Fruit fly (Drosophila melanogaster) whole organism, embryonic: Measurements from ENCODE around the gene Ntf-2.
A peak's percentile ranks its signal among the peaks of the same experiment; 100 is the strongest.

Experiments used
- Ada2b ChIP-seq: fragments of 200-800 bp; sonication (Bioruptor generic); IDR thresholded peaks from 2 replicates; pipeline ENCODE4 v1.3.6; 2022; ENCODE audit warnings: missing biosample characterization, missing genetic modification characterization
- Atf-2 ChIP-seq: fragments of 200-800 bp; sonication (Bioruptor generic); optimal IDR thresholded peaks from 2 replicates; lab custom pipeline; 2016; ENCODE audit warnings: missing biosample characterization, missing genetic modification characterization
- CG10462 ChIP-seq: fragments of 200-800 bp; sonication (Bioruptor generic); optimal IDR thresholded peaks from 2 replicates; lab custom pipeline; 2016; ENCODE audit warnings: missing biosample characterization, missing genetic modification characterization
- CG12155 ChIP-seq: fragments of 200-800 bp; sonication (Bioruptor generic); optimal IDR thresholded peaks from 3 replicates; lab custom pipeline; 2016; ENCODE audit warnings: missing biosample characterization, missing genetic modification characterization
- CG12391 ChIP-seq: fragments of 200-800 bp; sonication (Bioruptor generic); optimal IDR thresholded peaks from 3 replicates; lab custom pipeline; 2018; ENCODE audit warnings: missing biosample characterization, mild to moderate bottlenecking, missing genetic modification characterization, moderate library complexity
- CG15073 ChIP-seq: fragments of 200-800 bp; sonication (Bioruptor generic); optimal IDR thresholded peaks from 2 replicates; lab custom pipeline; 2016; ENCODE audit warnings: missing biosample characterization, missing genetic modification characterization
- CG1603 ChIP-seq: fragments of 200-800 bp; sonication (Bioruptor generic); optimal IDR thresholded peaks from 2 replicates; lab custom pipeline; 2019; ENCODE audit warnings: missing biosample characterization, mild to moderate bottlenecking, missing genetic modification characterization, moderate library complexity
- CG17328 ChIP-seq: fragments of 200-800 bp; sonication (Bioruptor generic); IDR thresholded peaks from 2 replicates; pipeline ENCODE4 v1.3.6; 2022; ENCODE audit warnings: missing biosample characterization, missing genetic modification characterization
- CG17359 ChIP-seq: fragments of 200-800 bp; sonication (Bioruptor generic); optimal IDR thresholded peaks from 3 replicates; lab custom pipeline; 2018; ENCODE audit warnings: missing biosample characterization, mild to moderate bottlenecking, missing genetic modification characterization, moderate library complexity
- CG17361 ChIP-seq: fragments of 200-800 bp; sonication (Bioruptor generic); IDR thresholded peaks from 3 replicates; pipeline ENCODE4 v1.3.6; 2022; ENCODE audit warnings: missing biosample characterization, missing genetic modification characterization
- CG17802 ChIP-seq: fragments of 200-800 bp; sonication (Bioruptor generic); optimal IDR thresholded peaks from 2 replicates; lab custom pipeline; 2018; ENCODE audit warnings: missing biosample characterization, mild to moderate bottlenecking, missing genetic modification characterization, moderate library complexity
- CG18011 ChIP-seq: fragments of 200-800 bp; sonication (Bioruptor generic); optimal IDR thresholded peaks from 2 replicates; lab custom pipeline; 2017; ENCODE audit warnings: missing biosample characterization, missing genetic modification characterization, mild to moderate bottlenecking, moderate library complexity, missing genotype
- CG18262 ChIP-seq: fragments of 200-800 bp; optimal IDR thresholded peaks from 3 replicates; lab custom pipeline; 2019; ENCODE audit warnings: missing biosample characterization, mild to moderate bottlenecking, missing genetic modification characterization, moderate library complexity
- CG1832 ChIP-seq: fragments of 200-800 bp; sonication (Bioruptor generic); optimal IDR thresholded peaks from 2 replicates; lab custom pipeline; 2017; ENCODE audit warnings: missing biosample characterization, mild to moderate bottlenecking, missing genetic modification characterization, inconsistent platforms
- CG31365 ChIP-seq: fragments of 200-800 bp; sonication (Bioruptor generic); optimal IDR thresholded peaks from 2 replicates; lab custom pipeline; 2018; ENCODE audit warnings: missing biosample characterization, mild to moderate bottlenecking, missing genetic modification characterization
- CG6683 ChIP-seq: fragments of 200-800 bp; sonication (Bioruptor generic); optimal IDR thresholded peaks from 2 replicates; lab custom pipeline; 2017; ENCODE audit warnings: missing biosample characterization, mild to moderate bottlenecking, missing genetic modification characterization, missing genetic modification reagents
- CG7928 ChIP-seq: fragments of 200-800 bp; sonication (Bioruptor generic); optimal IDR thresholded peaks from 2 replicates; lab custom pipeline; 2017; ENCODE audit warnings: missing biosample characterization, mild to moderate bottlenecking, missing genetic modification characterization
- CG8478 ChIP-seq: fragments of >200 bp; optimal IDR thresholded peaks from 2 replicates; lab custom pipeline; 2018
- Deaf1 ChIP-seq: fragments of 200-800 bp; optimal IDR thresholded peaks from 3 replicates; lab custom pipeline; 2019; ENCODE audit warnings: missing biosample characterization, mild to moderate bottlenecking, missing genetic modification characterization, moderate library complexity
- E2f2 ChIP-seq: fragments of 200-800 bp; sonication (Bioruptor generic); IDR thresholded peaks from 2 replicates; pipeline ENCODE4 v1.3.6; 2022; ENCODE audit warnings: missing biosample characterization, missing genetic modification characterization
- ERR ChIP-seq: fragments of 200-800 bp; sonication (Bioruptor generic); optimal IDR thresholded peaks from 2 replicates; lab custom pipeline; 2016; ENCODE audit warnings: missing biosample characterization, missing genetic modification characterization
- Hr51 ChIP-seq, 2 experiments: fragments of 200-800 bp; sonication (Bioruptor generic); optimal IDR thresholded peaks; 2 replicates in 1 of 2; 3 replicates in 1 of 2; lab custom pipeline; 2016 to 2018; ENCODE audit warnings: missing biosample characterization in 2 of 2, missing genetic modification characterization in 2 of 2, mild to moderate bottlenecking in 1 of 2, moderate library complexity in 1 of 2
- Med ChIP-seq: fragments of 200-800 bp; sonication (Bioruptor generic); peaks from one replicate; lab custom pipeline; 2016; ENCODE audit warnings: missing biosample characterization, missing genetic modification characterization, mild to moderate bottlenecking, inconsistent platforms, moderate library complexity
- Meics ChIP-seq: fragments of 200-800 bp; sonication (Bioruptor generic); optimal IDR thresholded peaks from 2 replicates; lab custom pipeline; 2017; ENCODE audit warnings: missing biosample characterization, mild to moderate bottlenecking, missing genetic modification characterization
- Nf-YA ChIP-seq: fragments of 200-800 bp; sonication (Bioruptor generic); IDR thresholded peaks from 2 replicates; pipeline ENCODE4 v1.3.6; 2022; ENCODE audit warnings: missing biosample characterization, missing genetic modification characterization
- Sox102F ChIP-seq: fragments of 200-800 bp; sonication (Bioruptor generic); optimal IDR thresholded peaks from 2 replicates; lab custom pipeline; 2018; ENCODE audit warnings: missing biosample characterization, mild to moderate bottlenecking, missing genetic modification characterization, moderate library complexity
- YL-1 ChIP-seq: fragments of 200-800 bp; sonication (Bioruptor generic); optimal IDR thresholded peaks from 3 replicates; lab custom pipeline; 2017; ENCODE audit warnings: missing biosample characterization, mild to moderate bottlenecking, missing genetic modification characterization
- br ChIP-seq: fragments of >200 bp; optimal IDR thresholded peaks from 2 replicates; lab custom pipeline; 2017
- bsh ChIP-seq, 2 experiments: fragments of 200-800 bp; sonication (Bioruptor generic); optimal IDR thresholded peaks; 2 replicates each; lab custom pipeline; 2017 to 2018; ENCODE audit warnings: mild to moderate bottlenecking in 2 of 2, missing biosample characterization in 2 of 2, missing genetic modification characterization in 2 of 2, moderate library complexity in 1 of 2
- cg ChIP-seq: fragments of 200-800 bp; sonication (Bioruptor generic); optimal IDR thresholded peaks from 3 replicates; lab custom pipeline; 2019; ENCODE audit warnings: missing biosample characterization, mild to moderate bottlenecking, missing genetic modification characterization, moderate library complexity
- chif ChIP-seq, 2 experiments: fragments of 200-800 bp; sonication (Bioruptor generic); optimal IDR thresholded peaks; 3 replicates each; lab custom pipeline; 2016; ENCODE audit warnings: missing biosample characterization in 2 of 2, missing genetic modification characterization in 2 of 2
- ems ChIP-seq: fragments of 200-800 bp; sonication (Bioruptor generic); optimal IDR thresholded peaks from 3 replicates; lab custom pipeline; 2016; ENCODE audit warnings: missing biosample characterization, missing genetic modification characterization
- eyg ChIP-seq: fragments of 200-800 bp; sonication (Bioruptor generic); optimal IDR thresholded peaks from 3 replicates; lab custom pipeline; 2016; ENCODE audit warnings: missing biosample characterization, missing genetic modification characterization
- gcm ChIP-seq: fragments of 200-800 bp; sonication (Bioruptor generic); optimal IDR thresholded peaks from 2 replicates; lab custom pipeline; 2019; ENCODE audit warnings: missing biosample characterization, mild to moderate bottlenecking, missing genetic modification characterization, moderate library complexity
- gem ChIP-seq: fragments of 200-800 bp; sonication (Bioruptor generic); optimal IDR thresholded peaks from 2 replicates; lab custom pipeline; 2019; ENCODE audit warnings: missing biosample characterization, mild to moderate bottlenecking, missing genetic modification characterization, moderate library complexity
- klu ChIP-seq: fragments of 200-800 bp; sonication (Bioruptor generic); IDR thresholded peaks from 2 replicates; pipeline ENCODE4 v1.3.6; 2022; ENCODE audit warnings: missing biosample characterization, missing genetic modification characterization
- lilli ChIP-seq: fragments of 200-800 bp; sonication (Bioruptor generic); optimal IDR thresholded peaks from 3 replicates; lab custom pipeline; 2016; ENCODE audit warnings: missing biosample characterization, missing genetic modification characterization
- lola ChIP-seq, 3 experiments: fragments of >200 bp in 2 of 3; fragments of 200-800 bp in 1 of 3; sonication (Bioruptor generic) in 1 of 3; optimal IDR thresholded peaks; 2 replicates each; lab custom pipeline; 2017 to 2019; ENCODE audit warnings: missing biosample characterization in 3 of 3, missing genetic modification characterization in 3 of 3, mild to moderate bottlenecking in 1 of 3, moderate library complexity in 1 of 3
- mam ChIP-seq: fragments of 200-800 bp; sonication (Bioruptor generic); optimal IDR thresholded peaks from 3 replicates; lab custom pipeline; 2016; ENCODE audit warnings: missing biosample characterization, missing genetic modification characterization
- row ChIP-seq: fragments of 200-800 bp; sonication (Bioruptor generic); IDR thresholded peaks from 3 replicates; pipeline ENCODE4 v1.3.6; 2022; ENCODE audit warnings: missing biosample characterization, missing genetic modification characterization
- slbo ChIP-seq: fragments of 200-800 bp; sonication (Bioruptor generic); IDR thresholded peaks from 2 replicates; pipeline ENCODE4 v1.3.6; 2022; ENCODE audit warnings: missing biosample characterization, missing genetic modification characterization
- slp2 ChIP-seq: fragments of 200-800 bp; sonication (Bioruptor generic); optimal IDR thresholded peaks from 2 replicates; lab custom pipeline; 2016; ENCODE audit warnings: missing biosample characterization, missing genetic modification characterization
- z ChIP-seq: fragments of 200-800 bp; sonication (Bioruptor generic); IDR thresholded peaks from 3 replicates; pipeline ENCODE4 v1.3.6; 2022; ENCODE audit warnings: missing biosample characterization, missing genetic modification characterization
- zen2 ChIP-seq: fragments of 200-800 bp; sonication (Bioruptor generic); IDR thresholded peaks from 3 replicates; pipeline ENCODE4 v1.3.6; 2022; ENCODE audit warnings: missing biosample characterization, missing genetic modification characterization; ENCODE audit not compliant: partially characterized antibody

Ntf-2 gene

DNA sequence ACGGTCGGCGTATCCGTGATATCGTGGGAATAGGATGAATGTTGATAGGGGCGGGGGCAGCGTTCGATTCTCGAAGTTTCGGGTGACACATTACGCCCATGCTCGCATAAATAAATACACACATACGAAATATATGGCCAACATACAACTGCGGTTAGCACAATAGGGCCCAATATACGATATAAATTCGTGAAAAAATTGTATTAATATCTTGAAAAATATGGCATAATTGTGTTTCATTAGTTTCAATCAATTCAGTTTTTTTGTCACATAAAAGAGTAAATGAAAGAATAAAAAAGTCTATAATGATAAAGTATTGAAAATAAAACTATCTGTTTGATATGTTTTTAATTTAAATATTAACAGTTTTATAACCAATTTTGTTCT lies 662 bp downstream of the Ntf-2 start (continued):
- TF ChIP-seq gem (tag; lab: Kevin White, UChicago) = peak; percentile 48
- peak; percentile 24 for TF ChIP-seq CG18262
- no peak for TF ChIP-seq chif (GFP tag; optimal IDR thresholded peaks at IDR 0.05; lab: Kevin White, UChicago)
- TF ChIP-seq YL-1 (GFP tag; lab: Kevin White, UChicago) = peak; percentile 16
- peak; percentile 5 for TF ChIP-seq Sox102F
- TF ChIP-seq Atf-2 (GFP tag; lab: Kevin White, UChicago) = no peak
- TF ChIP-seq bsh (GFP tag; optimal IDR thresholded peaks at IDR 0.05; lab: Kevin White, UChicago) = peak in 1 of 2 experiments; percentile 26
- peak in 1 of 2 experiments; percentile 26 for TF ChIP-seq Hr51 (GFP tag; optimal IDR thresholded peaks at IDR 0.05; lab: Kevin White, UChicago)
- no peak for TF ChIP-seq CG12155 (GFP tag; lab: Kevin White, UChicago)
- no peak for TF ChIP-seq ERR (GFP tag; lab: Kevin White, UChicago)
- TF ChIP-seq row = peak; percentile 53; the same call in 1 of the 3 replicates
- TF ChIP-seq eyg (GFP tag; lab: Kevin White, UChicago) = no peak
- peak; percentile 37; the same call in 1 of the 2 replicates for TF ChIP-seq Ada2b
- TF ChIP-seq CG17359 (tag; lab: Kevin White, UChicago) = peak; percentile 0
- no peak for TF ChIP-seq CG18011 (GFP tag; lab: Kevin White, UChicago)
- no peak for TF ChIP-seq slbo (GFP tag; lab: Robert Waterston, UW)
- TF ChIP-seq CG17361 (GFP tag; lab: Robert Waterston, UW) = peak; percentile 21; the same call in 1 of the 3 replicates
- peak; percentile 14 for TF ChIP-seq CG12391
- peak; percentile 23 for TF ChIP-seq Meics (GFP tag; lab: Kevin White, UChicago)
- 0 out of 3 replicates have a peak, but pooled peaks have one; percentile 40 for TF ChIP-seq z (GFP tag; lab: Robert Waterston, UW)
- TF ChIP-seq CG17328 (GFP tag; lab: Robert Waterston, UW) = 0 out of 2 replicates have a peak, but pooled peaks have one; percentile 11

DNA sequence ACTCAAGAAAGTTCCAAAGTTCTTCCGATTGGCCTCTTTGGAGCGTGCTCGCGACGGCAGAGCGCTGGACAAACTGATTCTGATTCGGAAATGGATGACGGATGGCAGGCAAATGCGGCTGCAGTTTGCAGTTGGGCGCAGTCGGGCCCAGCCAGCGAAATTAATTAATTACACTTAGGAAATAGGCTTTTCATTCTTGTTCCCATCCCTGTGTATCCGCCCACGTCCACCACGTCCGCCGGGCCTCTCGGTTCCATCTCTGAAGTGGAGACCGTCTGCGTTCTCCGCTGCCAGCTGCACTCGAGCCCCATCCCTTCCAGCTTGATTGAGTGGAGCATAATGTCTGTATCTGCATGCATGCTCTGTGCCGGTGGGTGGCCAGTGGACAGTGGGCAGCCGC lies 5.2 kb downstream of the Ntf-2 start, which contains the start of gene CG15449:
TSS of gene CG15449 (minus strand) at position 101 of the 400 bp plus-strand sequence.
- no peak for TF ChIP-seq mam (GFP tag; lab: Kevin White, UChicago)
- peak; percentile 15 for TF ChIP-seq Med (GFP tag; lab: Kevin White, UChicago)
- no peak for TF ChIP-seq CG1832 (GFP tag; lab: Kevin White, UChicago)

DNA sequence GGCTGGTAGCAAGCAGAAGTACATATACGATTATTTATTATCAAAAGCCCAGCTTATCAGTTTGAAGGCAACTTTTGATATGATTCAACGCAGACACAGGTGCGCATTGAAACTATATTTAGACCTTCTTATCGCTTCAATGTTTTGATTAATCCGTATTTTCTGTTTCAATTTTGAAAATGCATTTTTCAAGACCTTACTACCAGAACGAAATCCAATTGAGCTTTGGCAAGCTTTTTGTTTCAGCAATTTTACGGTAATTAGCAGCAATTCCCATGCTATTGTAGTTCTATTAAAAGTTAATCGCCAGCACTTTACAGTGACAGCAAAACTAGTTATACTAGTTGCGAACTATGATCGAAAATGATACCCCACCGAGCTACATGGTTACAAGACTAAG lies 6.6 kb downstream of the Ntf-2 start, which contains the start of gene Mgstl:
TSS of gene Mgstl (plus strand) at position 301 of the 400 bp plus-strand sequence.
- TF ChIP-seq CG31365 = no peak
- TF ChIP-seq CG15073 (GFP tag; lab: Kevin White, UChicago) = no peak
- no peak for TF ChIP-seq lilli (GFP tag; lab: Kevin White, UChicago)

DNA sequence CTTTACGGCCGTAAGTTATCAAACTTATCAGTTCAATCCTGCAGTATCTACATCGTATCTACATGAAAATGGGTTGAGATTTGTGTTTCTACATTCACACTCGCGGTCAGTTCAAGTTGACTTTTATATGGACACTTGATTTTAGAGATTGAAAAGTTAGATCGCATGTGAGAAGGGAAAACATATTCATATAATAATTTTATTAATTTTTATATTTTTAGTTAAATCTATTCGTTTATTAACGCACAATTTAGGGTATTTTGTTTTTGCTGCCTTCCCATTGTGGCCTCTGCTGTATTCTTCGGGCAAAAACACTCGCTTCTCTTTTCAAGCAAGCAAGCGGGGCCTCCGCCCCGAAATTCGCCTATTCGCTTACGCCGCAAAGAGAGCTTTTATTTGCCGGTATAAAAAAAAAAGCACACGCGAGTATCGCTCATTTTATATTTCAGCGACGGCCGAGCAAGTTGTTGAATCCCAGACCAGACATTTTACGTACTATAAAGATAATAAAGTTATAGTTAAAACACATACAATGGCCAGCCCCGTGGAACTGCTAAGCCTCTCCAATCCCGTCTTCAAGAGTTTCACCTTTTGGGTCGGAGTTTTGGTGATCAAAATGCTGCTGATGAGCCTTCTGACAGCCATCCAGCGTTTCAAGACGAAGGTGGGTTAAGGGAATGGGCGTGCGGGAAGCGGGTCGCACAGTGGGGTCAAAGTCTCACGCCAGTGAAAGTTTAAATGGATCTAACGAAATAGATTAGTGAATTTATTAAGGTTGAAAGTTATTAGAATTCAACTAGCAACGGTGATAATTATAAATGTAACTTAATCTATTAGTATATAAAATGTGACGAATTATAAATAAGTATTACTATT lies 7.6 kb downstream of the Ntf-2 start:
- TF ChIP-seq CG6683 (GFP tag; lab: Kevin White, UChicago) = peak; percentile 83
- TF ChIP-seq Hr51 (GFP tag; optimal IDR thresholded peaks at IDR 0.05; lab: Kevin White, UChicago) = peak in 1 of 2 experiments; percentile 94
- TF ChIP-seq klu (GFP tag; lab: Robert Waterston, UW) = peak; percentile 75
- no peak for TF ChIP-seq br (lab: Kevin White, UChicago)
- peak; percentile 20 for TF ChIP-seq CG1603 (tag; lab: Kevin White, UChicago)
- peak; percentile 54 for TF ChIP-seq CG17802 (tag; lab: Kevin White, UChicago)
- no peak for TF ChIP-seq zen2 (GFP tag; lab: Robert Waterston, UW)
- TF ChIP-seq lola (GFP tag; optimal IDR thresholded peaks at IDR 0.05; lab: Kevin White, UChicago) = peak in 1 of 3 experiments; percentile 79
- TF ChIP-seq CG8478 (lab: Kevin White, UChicago) = no peak
- peak; percentile 55 for TF ChIP-seq lilli (GFP tag; lab: Kevin White, UChicago)
- no peak for TF ChIP-seq cg (GFP tag; lab: Kevin White, UChicago)
- peak; percentile 75 for TF ChIP-seq Deaf1 (tag; lab: Kevin White, UChicago)
- peak; percentile 56 for TF ChIP-seq CG7928 (GFP tag; lab: Kevin White, UChicago)
- TF ChIP-seq CG10462 (GFP tag; lab: Kevin White, UChicago) = peak; percentile 61
- TF ChIP-seq ems (GFP tag; lab: Kevin White, UChicago) = peak; percentile 22
- TF ChIP-seq E2f2 (GFP tag; lab: Robert Waterston, UW) = peak; percentile 64
- peak; percentile 73 for TF ChIP-seq Nf-YA (GFP tag; lab: Robert Waterston, UW)
- peak; percentile 92 for TF ChIP-seq gcm (GFP tag; lab: Kevin White, UChicago)
- TF ChIP-seq slp2 (GFP tag; lab: Kevin White, UChicago) = no peak
